Fruit fly (Drosophila melanogaster): ENCODE results near the gene Smr.

Smr gene

dm6 chrX:12664117-12664783, 78.2 kb downstream of the Smr start:
- TF ChIP-seq Myc (optimal IDR thresholded peaks at IDR 0.05) (peak; percentile 66), jim (GFP tag; optimal IDR thresholded peaks at IDR 0.05) (no peak), Mio (GFP tag; optimal IDR thresholded peaks at IDR 0.05) (no peak), foxo (GFP tag; optimal IDR thresholded peaks at IDR 0.05) (no peak), woc (GFP tag; optimal IDR thresholded peaks at IDR 0.05) (peak; percentile 41), lola (GFP tag; optimal IDR thresholded peaks at IDR 0.05) (no peak), fru (GFP tag; optimal IDR thresholded peaks at IDR 0.05) (peak; percentile 14), HLH106 (tag; optimal IDR thresholded peaks at IDR 0.05) (no peak)

- TF ChIP-seq rgr (GFP tag; optimal IDR thresholded peaks at IDR 0.05) (no peak), tai (GFP tag; optimal IDR thresholded peaks at IDR 0.05) (no peak), GATAd (GFP tag; optimal IDR thresholded peaks at IDR 0.05) (no peak), brk (GFP tag; optimal IDR thresholded peaks at IDR 0.05) (no peak), dsf (GFP tag; optimal IDR thresholded peaks at IDR 0.05; ENCODE audit: borderline replicate concordance) (no peak), Mio (GFP tag; optimal IDR thresholded peaks at IDR 0.05) (no peak), OdsH (GFP tag; optimal IDR thresholded peaks at IDR 0.05) (no peak), pan (optimal IDR thresholded peaks at IDR 0.05) (no peak), Jra (GFP tag; optimal IDR thresholded peaks at IDR 0.05) (no peak), Abd-B (GFP tag; optimal IDR thresholded peaks at IDR 0.05) (no peak), Myc (optimal IDR thresholded peaks at IDR 0.05) (no peak), ey (GFP tag; optimal IDR thresholded peaks at IDR 0.05) (no peak), Vsx2 (GFP tag; optimal IDR thresholded peaks at IDR 0.05; ENCODE audit: partially characterized antibody) (no peak), lola (GFP tag; optimal IDR thresholded peaks at IDR 0.05) (no peak), Hr78 (GFP tag; optimal IDR thresholded peaks at IDR 0.05) (no peak), HLH106 (tag; optimal IDR thresholded peaks at IDR 0.05) (no peak), Rel (GFP tag; optimal IDR thresholded peaks at IDR 0.05) (no peak), Rel (tag; optimal IDR thresholded peaks at IDR 0.05) (peak; percentile 61), Dfd (GFP tag; optimal IDR thresholded peaks at IDR 0.05) (no peak), sv (GFP tag; optimal IDR thresholded peaks at IDR 0.05) (no peak), sage (GFP tag; optimal IDR thresholded peaks at IDR 0.05) (no peak), jim (GFP tag; optimal IDR thresholded peaks at IDR 0.05) (no peak), CrebA (GFP tag; optimal IDR thresholded peaks at IDR 0.05; ENCODE audit: borderline replicate concordance) (no peak), usp (GFP tag; optimal IDR thresholded peaks at IDR 0.05) (no peak), dmrt93B (GFP tag; optimal IDR thresholded peaks at IDR 0.05) (no peak), Dif (GFP tag; optimal IDR thresholded peaks at IDR 0.05; ENCODE audit: partially characterized antibody) (peak; percentile 21), dl (GFP tag; optimal IDR thresholded peaks at IDR 0.05; ENCODE audit: insufficient read depth in 1 of 2, partially characterized antibody in 2 of 2) (no peak), Hr83 (GFP tag; optimal IDR thresholded peaks at IDR 0.05; ENCODE audit: poor library complexity, severe bottlenecking) (no peak), fru (GFP tag; optimal IDR thresholded peaks at IDR 0.05) (peak; percentile 62), psq (GFP tag; optimal IDR thresholded peaks at IDR 0.05) (peak; percentile 96), N (GFP tag; optimal IDR thresholded peaks at IDR 0.05) (no peak), Hnf4 (GFP tag; optimal IDR thresholded peaks at IDR 0.05) (no peak), CG9705 (GFP tag; optimal IDR thresholded peaks at IDR 0.05) (no peak), foxo (GFP tag; optimal IDR thresholded peaks at IDR 0.05) (no peak), br (GFP tag; optimal IDR thresholded peaks at IDR 0.05) (no peak), Sp1 (GFP tag; optimal IDR thresholded peaks at IDR 0.05) (peak; percentile 16), woc (GFP tag; optimal IDR thresholded peaks at IDR 0.05) (no peak), h (GFP tag; optimal IDR thresholded peaks at IDR 0.05) (no peak), CG32264 (GFP tag; optimal IDR thresholded peaks at IDR 0.05) (no peak)
These were observed 78.9 kb downstream of the Smr start for dm6 chrX:12663464-12663938.

All from whole organism, wandering third instar larva.